Worm (Caenorhabditis elegans) whole organism, young adult: Measurements from ENCODE around the gene ugt-62.

Experiments
- nhr-80 ChIP-seq: sonication (generic microtip); optimal IDR thresholded peaks from 2 replicates; lab custom pipeline; 2016; ENCODE audit warnings: missing genetic modification characterization, missing compliant biosample characterization
- nhr-90 ChIP-seq: sonication (generic microtip); optimal IDR thresholded peaks from 2 replicates; lab custom pipeline; 2016; ENCODE audit warnings: missing genotype, mild to moderate bottlenecking, missing genetic modification characterization, missing compliant biosample characterization
- snpc-4 ChIP-seq, 5 experiments: fragments of 150-350 bp in 1 of 5; sonication (generic microtip) in 4 of 5; optimal IDR thresholded peaks; 2 replicates each; lab custom pipeline; 2014 to 2018; ENCODE audit warnings: missing genetic modification characterization in 5 of 5, missing biosample characterization in 3 of 5, antibody characterized with exemption in 2 of 5, mild to moderate bottlenecking in 2 of 5, missing compliant biosample characterization in 2 of 5, missing genotype in 2 of 5, moderate library complexity in 2 of 5, missing genetic modification reagents in 1 of 5
- unc-62 ChIP-seq: fragments of 150-350 bp; optimal IDR thresholded peaks from 2 replicates; lab custom pipeline; 2014; ENCODE audit warnings: missing biosample characterization, missing genetic modification reagents, missing genetic modification characterization

ce11 chrIII:4491164-4492144 lies 49.0 kb downstream of the ugt-62 start:
- TF ChIP-seq nhr-90 (tag; lab: Kevin White, UChicago) = no peak
- no peak for TF ChIP-seq nhr-80 (tag; lab: Kevin White, UChicago)
- no peak for TF ChIP-seq unc-62 (GFP tag; lab: Kevin White, UChicago)
- no peak for TF ChIP-seq snpc-4 (GFP tag; optimal IDR thresholded peaks at IDR 0.05; lab: Kevin White, UChicago)
- peak in 2 of 4 experiments; percentile 45 to 49 for TF ChIP-seq snpc-4 (tag; optimal IDR thresholded peaks at IDR 0.05; lab: Kevin White, UChicago)
